Fruit fly (Drosophila melanogaster) Kc167 (cell line): ENCODE data around the gene CG14431.

Source experiments
- Myc ChIP-seq: fragments of >200 bp; optimal IDR thresholded peaks from 2 replicates; lab custom pipeline; 2017; ENCODE audit warnings: missing external identifiers
- psq ChIP-seq: fragments of >200 bp; optimal IDR thresholded peaks from 2 replicates; lab custom pipeline; 2017; ENCODE audit warnings: missing external identifiers
- ttk ChIP-seq: sonication (Bioruptor generic); optimal IDR thresholded peaks from 2 replicates; lab custom pipeline; 2017; ENCODE audit warnings: missing external identifiers

DNA sequence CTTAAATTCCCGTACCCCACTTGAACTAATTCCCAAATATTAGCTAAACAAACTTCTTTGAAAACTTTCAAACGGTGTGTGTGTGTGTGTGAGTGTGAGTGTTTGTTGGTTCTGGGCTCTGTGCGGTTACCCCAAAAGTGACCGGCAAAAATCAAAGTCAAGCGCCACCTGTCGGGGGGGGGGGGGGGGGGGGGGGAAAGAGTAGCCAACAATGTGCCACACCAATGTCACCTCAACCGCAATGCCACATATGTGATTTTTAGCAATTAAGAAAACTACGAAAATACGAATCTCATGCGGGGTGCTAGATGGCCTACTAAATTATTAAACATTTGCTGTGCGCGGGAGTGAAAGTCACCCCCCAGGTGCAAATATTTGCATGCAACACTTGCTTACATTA, 25.7 kb downstream of the CG14431 start:
- TF ChIP-seq ttk (lab: Kevin White, UChicago) (no peak), psq (lab: Kevin White, UChicago) (no peak), Myc (lab: Kevin White, UChicago) (no peak)
